Worm (Caenorhabditis elegans) whole organism, midembryonic: Measurements from ENCODE around the gene pas-1.

Experiments used
- T22C8.4 ChIP-seq: fragments of 200-800 bp; sonication (Bioruptor generic); IDR thresholded peaks from 2 replicates; pipeline ENCODE4 v1.3.6; 2022; ENCODE audit warnings: missing genetic modification characterization, missing compliant biosample characterization
- cog-1 ChIP-seq: sonication (generic microtip); optimal IDR thresholded peaks from 2 replicates; lab custom pipeline; 2016; ENCODE audit warnings: missing genetic modification characterization, missing compliant biosample characterization
- flt-1 ChIP-seq: fragments of 200-800 bp; sonication (Bioruptor generic); IDR thresholded peaks from 2 replicates; pipeline ENCODE4 v1.3.6; 2022; ENCODE audit warnings: missing genetic modification characterization, missing compliant biosample characterization
- klf-2 ChIP-seq: fragments of 200-800 bp; sonication (Bioruptor generic); conservative IDR thresholded peaks from 2 replicates; pipeline ENCODE4 v1.3.6; 2022; ENCODE audit warnings: missing genetic modification reagents, missing genetic modification characterization, missing compliant biosample characterization
- med-1 ChIP-seq: sonication (generic microtip); optimal IDR thresholded peaks from 2 replicates; lab custom pipeline; 2017; ENCODE audit warnings: missing genetic modification characterization, mild to moderate bottlenecking, missing compliant biosample characterization, antibody characterized with exemption, missing genetic modification reagents; ENCODE audit not compliant: insufficient read depth
- ref-1 ChIP-seq: fragments of 200-800 bp; sonication (Bioruptor generic); conservative IDR thresholded peaks from 2 replicates; pipeline ENCODE4 v1.3.6; 2022; ENCODE audit warnings: missing genetic modification reagents, missing genetic modification characterization, missing compliant biosample characterization
- tab-1 ChIP-seq: fragments of 200-800 bp; sonication (Bioruptor generic); IDR thresholded peaks from 2 replicates; pipeline ENCODE4 v1.3.6; 2022; ENCODE audit warnings: missing genetic modification characterization, missing compliant biosample characterization
- ztf-23 ChIP-seq: fragments of 200-800 bp; sonication (Bioruptor generic); IDR thresholded peaks from 2 replicates; pipeline ENCODE4 v1.3.6; 2022; ENCODE audit warnings: missing genetic modification reagents, missing genetic modification characterization, missing compliant biosample characterization
- ztf-29 ChIP-seq: fragments of 200-800 bp; sonication (Bioruptor generic); IDR thresholded peaks from 2 replicates; pipeline ENCODE4 v1.3.6; 2022; ENCODE audit warnings: missing genetic modification reagents, missing genetic modification characterization, missing compliant biosample characterization

pas-1 gene

ce11 chrV:14456626-14457025, 34.2 kb upstream of the pas-1 start, which contains the start of gene bmk-1:
bmk-1 (minus strand) TSS chrV:14456984.
- TF ChIP-seq klf-2 (GFP tag; lab: Robert Waterston, UW), result no peak
- no peak for TF ChIP-seq tab-1
- TF ChIP-seq ztf-23 (GFP tag; lab: Robert Waterston, UW), result no peak
- no peak for TF ChIP-seq T22C8.4 (GFP tag; lab: Robert Waterston, UW)
- no peak for TF ChIP-seq cog-1
- TF ChIP-seq ztf-29 (GFP tag; lab: Robert Waterston, UW), result no peak
- TF ChIP-seq med-1 (GFP tag; lab: Kevin White, UChicago), result no peak
- no peak for TF ChIP-seq flt-1 (GFP tag; lab: Robert Waterston, UW)
- TF ChIP-seq ref-1 (GFP tag; lab: Robert Waterston, UW), result no peak

DNA sequence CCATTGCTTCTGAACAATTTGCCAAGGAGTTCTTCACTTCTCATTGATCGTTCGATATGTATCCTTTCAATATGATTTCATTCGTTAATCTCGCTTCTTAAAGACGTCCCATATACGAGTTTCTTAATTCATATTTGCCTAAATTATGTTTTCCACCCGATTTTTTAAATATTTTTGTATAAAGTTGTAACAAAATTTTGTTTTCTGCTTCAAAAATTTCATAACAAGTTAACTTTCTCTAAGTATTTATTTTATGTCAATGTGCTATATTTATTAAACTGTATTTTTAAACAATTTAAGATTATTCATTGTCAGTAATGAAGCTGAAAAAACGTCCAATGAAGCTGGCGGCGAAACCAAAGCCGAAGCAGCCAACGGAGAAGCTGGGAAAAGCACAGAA, 27.0 kb upstream of the pas-1 start, which contains the start of gene F23B12.7:
F23B12.7 (plus strand) TSS at position 301 of the 400 bp plus-strand sequence.
- no peak for TF ChIP-seq klf-2 (GFP tag; lab: Robert Waterston, UW)
- TF ChIP-seq ref-1 (GFP tag; lab: Robert Waterston, UW), result no peak
- no peak for TF ChIP-seq cog-1
- no peak for TF ChIP-seq med-1 (GFP tag; lab: Kevin White, UChicago)
- no peak for TF ChIP-seq tab-1
- TF ChIP-seq T22C8.4 (GFP tag; lab: Robert Waterston, UW), result no peak
- TF ChIP-seq flt-1 (GFP tag; lab: Robert Waterston, UW), result no peak
- TF ChIP-seq ztf-23 (GFP tag; lab: Robert Waterston, UW), result no peak

DNA sequence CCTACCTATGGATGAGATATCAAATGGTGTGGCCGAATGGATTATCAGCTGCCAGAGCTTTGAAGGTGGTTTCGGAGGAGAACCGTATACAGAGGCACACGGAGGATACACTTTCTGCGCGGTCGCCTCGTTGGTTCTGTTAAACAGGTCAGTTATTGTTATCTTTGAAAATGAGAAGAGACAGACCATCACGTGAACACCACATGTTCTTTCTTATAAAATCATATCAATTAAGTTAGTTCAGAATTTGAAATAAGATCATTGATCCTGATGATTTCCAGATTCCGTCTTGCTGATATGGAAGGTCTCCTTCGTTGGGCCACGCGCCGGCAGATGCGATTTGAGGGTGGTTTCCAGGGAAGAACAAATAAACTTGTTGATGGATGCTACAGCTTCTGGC, 26.3 kb upstream of the pas-1 start:
- no peak for TF ChIP-seq flt-1 (GFP tag; lab: Robert Waterston, UW)
- TF ChIP-seq med-1 (GFP tag; lab: Kevin White, UChicago), result no peak
- no peak for TF ChIP-seq ref-1 (GFP tag; lab: Robert Waterston, UW)
- no peak for TF ChIP-seq ztf-29 (GFP tag; lab: Robert Waterston, UW)
- TF ChIP-seq tab-1, result no peak
- TF ChIP-seq cog-1, result no peak
- no peak for TF ChIP-seq ztf-23 (GFP tag; lab: Robert Waterston, UW)
- TF ChIP-seq T22C8.4 (GFP tag; lab: Robert Waterston, UW), result no peak
- TF ChIP-seq klf-2 (GFP tag; lab: Robert Waterston, UW), result no peak

ce11 chrV:14447240-14447763, 24.9 kb upstream of the pas-1 start, which contains the start of the genes dlat-1 and fntb-1:
dlat-1 (minus strand) TSS chrV:14447290.
fntb-1 (plus strand) TSS chrV:14447651.
- no peak for TF ChIP-seq ztf-23 (GFP tag; lab: Robert Waterston, UW)
- no peak for TF ChIP-seq ref-1 (GFP tag; lab: Robert Waterston, UW)
- no peak for TF ChIP-seq ztf-29 (GFP tag; lab: Robert Waterston, UW)
- TF ChIP-seq cog-1, result no peak
- TF ChIP-seq tab-1, result no peak
- TF ChIP-seq klf-2 (GFP tag; lab: Robert Waterston, UW), result no peak
- TF ChIP-seq flt-1 (GFP tag; lab: Robert Waterston, UW), result no peak
- TF ChIP-seq T22C8.4 (GFP tag; lab: Robert Waterston, UW), result no peak
- TF ChIP-seq med-1 (GFP tag; lab: Kevin White, UChicago), result no peak

DNA sequence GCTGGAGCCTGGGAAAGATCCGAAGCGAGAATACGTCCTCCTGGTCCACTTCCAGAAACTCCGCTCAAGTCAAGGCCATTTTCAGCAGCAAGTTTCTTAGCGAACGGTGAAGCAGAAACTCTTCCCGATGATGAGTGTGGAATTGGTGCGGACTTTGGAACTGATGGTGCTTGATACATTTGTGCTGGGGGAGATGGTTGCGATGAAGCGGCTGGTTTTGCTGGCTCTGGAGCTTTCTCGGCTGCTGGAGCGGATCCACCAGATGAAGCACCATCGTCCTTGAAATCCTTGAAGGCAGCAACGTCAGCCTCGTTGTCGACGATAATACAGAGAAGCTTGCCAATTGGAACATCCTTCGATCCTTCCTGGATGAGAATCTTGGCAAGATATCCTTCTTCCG, 24.0 kb upstream of the pas-1 start:
- TF ChIP-seq klf-2 (GFP tag; lab: Robert Waterston, UW) (no peak), med-1 (GFP tag; lab: Kevin White, UChicago) (no peak), cog-1 (no peak), flt-1 (GFP tag; lab: Robert Waterston, UW) (no peak), ref-1 (GFP tag; lab: Robert Waterston, UW) (no peak), T22C8.4 (GFP tag; lab: Robert Waterston, UW) (no peak), ztf-23 (GFP tag; lab: Robert Waterston, UW) (no peak), tab-1 (no peak), ztf-29 (GFP tag; lab: Robert Waterston, UW) (no peak)

ce11 chrV:14443471-14444015, 21.1 kb upstream of the pas-1 start:
- TF ChIP-seq tab-1, result 0 out of 2 replicates have a peak, but pooled peaks have one; percentile 14
- TF ChIP-seq ztf-23 (GFP tag; lab: Robert Waterston, UW), result peak; percentile 63

- TF ChIP-seq ztf-23 (GFP tag; lab: Robert Waterston, UW), result no peak
- no peak for TF ChIP-seq klf-2 (GFP tag; lab: Robert Waterston, UW)
- TF ChIP-seq cog-1, result no peak
- TF ChIP-seq ref-1 (GFP tag; lab: Robert Waterston, UW), result no peak
Measured at ce11 chrV:14440841-14441240, 18.4 kb upstream of the pas-1 start, which contains the start of gene F23B12.4. F23B12.4 (plus strand) TSS chrV:14441141.

ce11 chrV:14439236-14439635, 16.8 kb upstream of the pas-1 start:
- no peak for TF ChIP-seq cog-1
- TF ChIP-seq ztf-23 (GFP tag; lab: Robert Waterston, UW), result no peak
- TF ChIP-seq ref-1 (GFP tag; lab: Robert Waterston, UW), result no peak
- TF ChIP-seq ztf-29 (GFP tag; lab: Robert Waterston, UW), result no peak
- no peak for TF ChIP-seq flt-1 (GFP tag; lab: Robert Waterston, UW)
- no peak for TF ChIP-seq klf-2 (GFP tag; lab: Robert Waterston, UW)
- TF ChIP-seq T22C8.4 (GFP tag; lab: Robert Waterston, UW), result no peak
- TF ChIP-seq med-1 (GFP tag; lab: Kevin White, UChicago), result no peak
- no peak for TF ChIP-seq tab-1

DNA sequence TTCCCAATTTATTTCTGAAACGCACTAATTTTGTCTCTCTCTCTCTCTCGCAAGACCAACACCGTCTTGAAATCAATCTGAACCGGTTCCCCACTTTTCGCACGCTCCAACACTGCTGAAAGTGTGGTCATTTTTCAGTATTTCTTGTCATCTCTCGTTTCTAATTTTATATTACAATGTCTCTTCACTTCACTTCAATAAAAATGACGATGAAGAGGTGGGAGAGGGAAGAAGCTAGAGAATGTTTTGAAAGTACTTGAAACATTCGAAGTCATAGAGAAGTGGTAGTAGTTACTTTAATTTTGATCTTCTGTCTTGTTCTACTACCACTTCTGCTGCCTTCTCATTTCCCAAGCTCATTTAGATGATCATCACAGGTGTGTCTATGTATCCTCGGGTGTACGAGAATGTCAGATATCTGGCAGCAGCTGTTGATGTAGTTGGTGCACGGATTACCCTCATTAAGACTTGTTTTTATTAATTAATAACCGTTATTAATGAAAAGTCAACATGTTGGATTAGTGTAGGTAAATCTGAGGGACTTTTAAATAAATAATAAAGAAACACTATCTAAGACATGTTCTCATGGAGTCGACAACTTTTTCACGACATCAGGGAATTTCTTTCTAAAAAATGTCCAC, 15.8 kb upstream of the pas-1 start:
- TF ChIP-seq klf-2 (GFP tag; lab: Robert Waterston, UW), result no peak
- no peak for TF ChIP-seq tab-1
- TF ChIP-seq cog-1, result no peak
- no peak for TF ChIP-seq ztf-23 (GFP tag; lab: Robert Waterston, UW)
- TF ChIP-seq ztf-29 (GFP tag; lab: Robert Waterston, UW), result no peak
- TF ChIP-seq T22C8.4 (GFP tag; lab: Robert Waterston, UW), result no peak
- TF ChIP-seq flt-1 (GFP tag; lab: Robert Waterston, UW), result no peak
